Fruit fly (Drosophila melanogaster): ENCODE data around the gene abd-A.

abd-A gene

dm6 chr3R:16793935-16794589 lies 35.8 kb downstream of the abd-A start (continued):
- TF ChIP-seq Pdp1 (GFP tag; optimal IDR thresholded peaks at IDR 0.05): no peak
- no peak for TF ChIP-seq Trl (optimal IDR thresholded peaks at IDR 0.05)
- TF ChIP-seq Trl (GFP tag; optimal IDR thresholded peaks at IDR 0.05): no peak
- no peak for TF ChIP-seq oc (tag; optimal IDR thresholded peaks at IDR 0.05)
- no peak for TF ChIP-seq CG31365 (tag; optimal IDR thresholded peaks at IDR 0.05)
- TF ChIP-seq zen2 (GFP tag; IDR thresholded peaks at IDR 0.05; ENCODE audit: partially characterized antibody): no peak
- no peak for TF ChIP-seq rib (GFP tag; IDR thresholded peaks at IDR 0.05)
- TF ChIP-seq CHES-1-like (GFP tag; optimal IDR thresholded peaks at IDR 0.05): peak; percentile 0
- no peak for TF ChIP-seq lov (optimal IDR thresholded peaks at IDR 0.05)
- TF ChIP-seq lov (GFP tag; IDR thresholded peaks at IDR 0.05): no peak
- TF ChIP-seq pfk (GFP tag; optimal IDR thresholded peaks at IDR 0.05): no peak
- peak; percentile 66 for TF ChIP-seq CG10979 (tag; optimal IDR thresholded peaks at IDR 0.05)
- no peak for TF ChIP-seq pb (GFP tag; optimal IDR thresholded peaks at IDR 0.05)
- TF ChIP-seq Eip74EF (GFP tag; optimal IDR thresholded peaks at IDR 0.05): peak in 1 of 2 experiments; percentile 16
- no peak for TF ChIP-seq HLH3B (GFP tag; IDR thresholded peaks at IDR 0.05)
- TF ChIP-seq psq (GFP tag; optimal IDR thresholded peaks at IDR 0.05): no peak
- TF ChIP-seq sug (tag; optimal IDR thresholded peaks at IDR 0.05): no peak
- no peak for TF ChIP-seq kah (GFP tag; optimal IDR thresholded peaks at IDR 0.05)
- TF ChIP-seq Ptx1 (GFP tag; IDR thresholded peaks at IDR 0.05): peak; percentile 32; the same call in 1 of the 2 replicates
- no peak for TF ChIP-seq CG4617 (GFP tag; optimal IDR thresholded peaks at IDR 0.05; ENCODE audit: borderline replicate concordance)
- TF ChIP-seq gem (tag; optimal IDR thresholded peaks at IDR 0.05): peak; percentile 84
- TF ChIP-seq Med (GFP tag): peak; percentile 81
- peak; percentile 32 for TF ChIP-seq CG15696 (tag; optimal IDR thresholded peaks at IDR 0.05)
- TF ChIP-seq jigr1 (GFP tag; IDR thresholded peaks at IDR 0.05): no peak
- TF ChIP-seq Awh (GFP tag; IDR thresholded peaks at IDR 0.05): no peak
- no peak for TF ChIP-seq Rfx (GFP tag; IDR thresholded peaks at IDR 0.05)
- peak; percentile 73 for TF ChIP-seq Hand (GFP tag; optimal IDR thresholded peaks at IDR 0.05)
- TF ChIP-seq disco-r (GFP tag; optimal IDR thresholded peaks at IDR 0.05): no peak
- TF ChIP-seq CG10565 (GFP tag; optimal IDR thresholded peaks at IDR 0.05): no peak
- TF ChIP-seq Dek (tag; optimal IDR thresholded peaks at IDR 0.05): peak; percentile 39
- TF ChIP-seq tup (GFP tag; optimal IDR thresholded peaks at IDR 0.05): no peak
- TF ChIP-seq CG8388 (GFP tag; optimal IDR thresholded peaks at IDR 0.05): peak; percentile 47
- TF ChIP-seq Jarid2 (GFP tag; optimal IDR thresholded peaks at IDR 0.05): peak; percentile 38
- peak; percentile 16; the same call in 1 of the 2 replicates for TF ChIP-seq sob (GFP tag; IDR thresholded peaks at IDR 0.05)
- TF ChIP-seq CG34422 (GFP tag; IDR thresholded peaks at IDR 0.05): 0 out of 3 replicates have a peak, but pooled peaks have one; percentile 16
- no peak for TF ChIP-seq CG10462 (GFP tag; optimal IDR thresholded peaks at IDR 0.05)
- peak; percentile 77 for TF ChIP-seq CG30403 (GFP tag; optimal IDR thresholded peaks at IDR 0.05)
- no peak for TF ChIP-seq mld (GFP tag; IDR thresholded peaks at IDR 0.05; ENCODE audit: partially characterized antibody)
- TF ChIP-seq Ets65A (GFP tag): peak; percentile 88
- no peak for TF ChIP-seq chinmo (GFP tag; IDR thresholded peaks at IDR 0.05; ENCODE audit: partially characterized antibody)
- no peak for TF ChIP-seq CG11093 (GFP tag; IDR thresholded peaks at IDR 0.05)
- TF ChIP-seq CG13123 (GFP tag; optimal IDR thresholded peaks at IDR 0.05): no peak
- TF ChIP-seq CG18764 (GFP tag; optimal IDR thresholded peaks at IDR 0.05): peak; percentile 3
- TF ChIP-seq vvl (GFP tag; IDR thresholded peaks at IDR 0.05): no peak
- no peak for TF ChIP-seq Dfd (GFP tag; optimal IDR thresholded peaks at IDR 0.05)
- no peak for TF ChIP-seq CG9932 (GFP tag; IDR thresholded peaks at IDR 0.05)
- peak; percentile 67 for TF ChIP-seq CG7839 (tag; optimal IDR thresholded peaks at IDR 0.05)
- no peak for TF ChIP-seq sim (GFP tag; IDR thresholded peaks at IDR 0.05)
- peak; percentile 76 for TF ChIP-seq CG17361 (GFP tag; IDR thresholded peaks at IDR 0.05)
- TF ChIP-seq hkb (optimal IDR thresholded peaks at IDR 0.05): no peak
- TF ChIP-seq hkb (GFP tag; IDR thresholded peaks at IDR 0.05): no peak
